Fruit fly (Drosophila melanogaster) whole organism, embryonic: ENCODE results near the gene CG33941.

Source experiments
- CG16779 ChIP-seq: fragments of 200-800 bp; sonication (Bioruptor generic); IDR thresholded peaks from 2 replicates; pipeline ENCODE4 v1.3.6; 2022; ENCODE audit warnings: missing biosample characterization, missing genetic modification characterization
- E2f2 ChIP-seq: fragments of 200-800 bp; sonication (Bioruptor generic); IDR thresholded peaks from 2 replicates; pipeline ENCODE4 v1.3.6; 2022; ENCODE audit warnings: missing biosample characterization, missing genetic modification characterization
- Mad ChIP-seq: fragments of 200-800 bp; sonication (Bioruptor generic); optimal IDR thresholded peaks from 2 replicates; lab custom pipeline; 2016; ENCODE audit warnings: missing biosample characterization, missing genetic modification characterization
- eve ChIP-seq, 2 experiments: fragments of >200 bp; optimal IDR thresholded peaks; 2 replicates each; lab custom pipeline; 2017; ENCODE audit warnings: missing biosample characterization in 2 of 2, missing genetic modification characterization in 2 of 2
- grn ChIP-seq: fragments of 200-800 bp; sonication (Bioruptor generic); optimal IDR thresholded peaks from 3 replicates; lab custom pipeline; 2017; ENCODE audit warnings: missing biosample characterization, missing genetic modification characterization
- nerfin-1 ChIP-seq: fragments of 200-800 bp; sonication (Bioruptor generic); optimal IDR thresholded peaks from 3 replicates; lab custom pipeline; 2019; ENCODE audit warnings: missing biosample characterization, mild to moderate bottlenecking, missing genetic modification characterization, moderate library complexity
- nmo ChIP-seq: fragments of 200-800 bp; sonication (Bioruptor generic); optimal IDR thresholded peaks from 2 replicates; lab custom pipeline; 2018; ENCODE audit warnings: missing biosample characterization, mild to moderate bottlenecking, missing genetic modification characterization, moderate library complexity

DNA sequence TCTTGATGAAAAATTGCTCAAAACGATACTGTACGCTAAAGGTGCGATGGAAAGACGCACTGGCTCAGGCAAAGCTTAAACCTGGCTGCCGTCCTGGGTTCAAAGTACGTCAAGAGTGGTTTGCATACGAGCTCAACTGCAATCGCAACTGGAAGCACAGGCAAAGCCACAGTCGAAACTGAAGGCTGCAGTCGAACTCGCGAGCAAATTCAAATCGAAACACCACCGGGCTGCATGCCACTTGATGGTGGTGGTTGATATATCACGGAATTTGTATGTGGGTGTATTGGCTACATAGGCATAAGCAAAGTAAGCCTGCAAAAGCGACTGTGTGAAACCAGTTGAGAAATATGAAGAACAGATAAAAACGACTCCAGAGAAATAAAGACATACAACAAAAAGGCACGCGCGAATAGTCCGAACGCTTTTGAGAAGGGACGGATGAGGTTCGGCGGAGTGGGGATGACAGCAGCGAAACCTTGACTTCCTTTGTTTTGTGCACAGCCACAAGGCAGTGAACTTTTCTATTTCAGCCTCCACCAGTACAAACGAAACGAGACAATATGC lies 52.2 kb downstream of the CG33941 start:
- TF ChIP-seq grn (GFP tag; lab: Kevin White, UChicago) (no peak), nmo (no peak), eve (GFP tag; optimal IDR thresholded peaks at IDR 0.05; lab: Kevin White, UChicago) (no peak), E2f2 (no peak), CG16779 (GFP tag; lab: Robert Waterston, UW) (no peak), nerfin-1 (tag; lab: Kevin White, UChicago) (peak; percentile 54), Mad (GFP tag; lab: Kevin White, UChicago) (no peak)
